Fruit fly (Drosophila melanogaster) whole organism, embryonic: ENCODE data around the gene IntS4.

Experiments used
- Bteb2 ChIP-seq: fragments of 200-800 bp; sonication (Bioruptor generic); optimal IDR thresholded peaks from 2 replicates; lab custom pipeline; 2016; ENCODE audit warnings: missing biosample characterization, missing genetic modification characterization
- C15 ChIP-seq: fragments of 200-800 bp; sonication (Bioruptor generic); IDR thresholded peaks from 3 replicates; pipeline ENCODE4 v1.3.6; 2022; ENCODE audit warnings: missing biosample characterization, missing genetic modification characterization
- CG11247 ChIP-seq: fragments of 200-800 bp; sonication (Bioruptor generic); IDR thresholded peaks from 2 replicates; pipeline ENCODE4 v1.3.6; 2022; ENCODE audit warnings: missing biosample characterization, missing genetic modification characterization
- CG13287 ChIP-seq: fragments of 200-800 bp; sonication (Bioruptor generic); IDR thresholded peaks from 2 replicates; pipeline ENCODE4 v1.3.6; 2022; ENCODE audit warnings: missing biosample characterization, missing genetic modification characterization; ENCODE audit not compliant: partially characterized antibody
- CG13624 ChIP-seq: fragments of 200-800 bp; sonication (Bioruptor generic); optimal IDR thresholded peaks from 2 replicates; lab custom pipeline; 2016; ENCODE audit warnings: missing biosample characterization, missing genetic modification characterization
- CG14667 ChIP-seq: fragments of 200-800 bp; sonication (Bioruptor generic); IDR thresholded peaks from 2 replicates; pipeline ENCODE4 v1.3.6; 2022; ENCODE audit warnings: missing biosample characterization, missing genetic modification characterization
- CG17385 ChIP-seq: fragments of 200-800 bp; sonication (Bioruptor generic); optimal IDR thresholded peaks from 3 replicates; lab custom pipeline; 2018; ENCODE audit warnings: missing biosample characterization, mild to moderate bottlenecking, missing genetic modification characterization
- CG18476 ChIP-seq: fragments of 200-800 bp; sonication (Bioruptor generic); optimal IDR thresholded peaks from 2 replicates; lab custom pipeline; 2016; ENCODE audit warnings: missing biosample characterization, mild to moderate bottlenecking, missing genetic modification characterization
- CG34376 ChIP-seq: fragments of 200-800 bp; sonication (Bioruptor generic); optimal IDR thresholded peaks from 2 replicates; lab custom pipeline; 2018; ENCODE audit warnings: missing biosample characterization, mild to moderate bottlenecking, missing genetic modification characterization
- CG3995 ChIP-seq: fragments of 200-800 bp; sonication (Bioruptor generic); optimal IDR thresholded peaks from 3 replicates; lab custom pipeline; 2016; ENCODE audit warnings: missing biosample characterization, missing genetic modification characterization
- CG4404 ChIP-seq: fragments of 200-800 bp; sonication (Bioruptor generic); IDR thresholded peaks from 2 replicates; pipeline ENCODE4 v1.3.6; 2022; ENCODE audit warnings: missing biosample characterization, missing genetic modification characterization
- CG4707 ChIP-seq: fragments of 200-800 bp; sonication (Bioruptor generic); optimal IDR thresholded peaks from 2 replicates; lab custom pipeline; 2018; ENCODE audit warnings: missing biosample characterization, mild to moderate bottlenecking, missing genetic modification characterization, moderate library complexity
- CG8089 ChIP-seq: fragments of 200-800 bp; sonication (Bioruptor generic); optimal IDR thresholded peaks from 3 replicates; lab custom pipeline; 2016; ENCODE audit warnings: missing biosample characterization, missing genetic modification characterization
- CG9215 ChIP-seq: fragments of 200-800 bp; sonication (Bioruptor generic); IDR thresholded peaks from 2 replicates; pipeline ENCODE4 v1.3.6; 2022; ENCODE audit warnings: missing biosample characterization, missing genetic modification characterization
- CG9932 ChIP-seq: fragments of 200-800 bp; sonication (Bioruptor generic); IDR thresholded peaks from 2 replicates; pipeline ENCODE4 v1.3.6; 2022; ENCODE audit warnings: missing biosample characterization, missing genetic modification characterization
- Camta ChIP-seq: fragments of 200-800 bp; sonication (Bioruptor generic); optimal IDR thresholded peaks from 2 replicates; lab custom pipeline; 2016; ENCODE audit warnings: missing biosample characterization, missing genetic modification characterization
- CrebB ChIP-seq: fragments of 200-800 bp; sonication (Bioruptor generic); optimal IDR thresholded peaks from 3 replicates; lab custom pipeline; 2018; ENCODE audit warnings: missing biosample characterization, mild to moderate bottlenecking, missing genetic modification characterization
- Dek ChIP-seq: fragments of 200-800 bp; sonication (Bioruptor generic); optimal IDR thresholded peaks from 3 replicates; lab custom pipeline; 2019; ENCODE audit warnings: missing biosample characterization, mild to moderate bottlenecking, missing genetic modification characterization, moderate library complexity
- Doc2 ChIP-seq: fragments of 200-800 bp; sonication (Bioruptor generic); IDR thresholded peaks from 2 replicates; pipeline ENCODE4 v1.3.6; 2022; ENCODE audit warnings: missing biosample characterization, missing genetic modification characterization
- Dref ChIP-seq: fragments of 200-800 bp; sonication (Bioruptor generic); IDR thresholded peaks from 2 replicates; pipeline ENCODE4 v1.3.6; 2022; ENCODE audit warnings: missing biosample characterization, missing genetic modification characterization
- Drgx ChIP-seq: fragments of 200-800 bp; sonication (Bioruptor generic); IDR thresholded peaks from 2 replicates; pipeline ENCODE4 v1.3.6; 2022; ENCODE audit warnings: missing biosample characterization, missing genetic modification characterization
- E2f2 ChIP-seq: fragments of 200-800 bp; sonication (Bioruptor generic); IDR thresholded peaks from 2 replicates; pipeline ENCODE4 v1.3.6; 2022; ENCODE audit warnings: missing biosample characterization, missing genetic modification characterization
- GATAe ChIP-seq: fragments of 200-800 bp; sonication (Bioruptor generic); conservative IDR thresholded peaks from 2 replicates; pipeline ENCODE4 v1.3.6; 2022; ENCODE audit warnings: missing biosample characterization, missing genetic modification characterization
- Hr39 ChIP-seq: fragments of >200 bp; optimal IDR thresholded peaks from 2 replicates; lab custom pipeline; 2017
- Hsf ChIP-seq: fragments of 200-800 bp; sonication (Bioruptor generic); optimal IDR thresholded peaks from 3 replicates; lab custom pipeline; 2016; ENCODE audit warnings: missing biosample characterization, missing genetic modification characterization
- Mad ChIP-seq: fragments of 200-800 bp; sonication (Bioruptor generic); optimal IDR thresholded peaks from 2 replicates; lab custom pipeline; 2016; ENCODE audit warnings: missing biosample characterization, missing genetic modification characterization
- Max ChIP-seq: fragments of 200-800 bp; sonication (Bioruptor generic); optimal IDR thresholded peaks from 2 replicates; lab custom pipeline; 2016; ENCODE audit warnings: missing biosample characterization, mild to moderate bottlenecking, missing genetic modification characterization
- Mrtf ChIP-seq: fragments of 200-800 bp; sonication (Bioruptor generic); IDR thresholded peaks from 3 replicates; pipeline ENCODE4 v1.3.6; 2022; ENCODE audit warnings: missing biosample characterization, missing genetic modification characterization
- NK7.1 ChIP-seq: fragments of 200-800 bp; sonication (Bioruptor generic); optimal IDR thresholded peaks from 3 replicates; lab custom pipeline; 2016; ENCODE audit warnings: missing biosample characterization, missing genetic modification characterization
- Pdp1 ChIP-seq, 2 experiments: fragments of 200-800 bp; sonication (Bioruptor generic); optimal IDR thresholded peaks; 3 replicates each; lab custom pipeline; 2016; ENCODE audit warnings: missing biosample characterization in 2 of 2, missing genetic modification characterization in 2 of 2, mild to moderate bottlenecking in 1 of 2, moderate library complexity in 1 of 2
- Rx ChIP-seq: fragments of 200-800 bp; sonication (Bioruptor generic); IDR thresholded peaks from 2 replicates; pipeline ENCODE4 v1.3.6; 2022; ENCODE audit warnings: missing biosample characterization, missing genetic modification characterization
- ash1 ChIP-seq: fragments of 200-800 bp; sonication (Bioruptor generic); optimal IDR thresholded peaks from 2 replicates; lab custom pipeline; 2018; ENCODE audit warnings: missing biosample characterization, mild to moderate bottlenecking, missing genetic modification characterization
- da ChIP-seq: fragments of 200-800 bp; sonication (Bioruptor generic); optimal IDR thresholded peaks from 2 replicates; lab custom pipeline; 2016; ENCODE audit warnings: missing biosample characterization, missing genetic modification characterization
- ems ChIP-seq: fragments of 200-800 bp; sonication (Bioruptor generic); optimal IDR thresholded peaks from 3 replicates; lab custom pipeline; 2016; ENCODE audit warnings: missing biosample characterization, missing genetic modification characterization
- gcm ChIP-seq: fragments of 200-800 bp; sonication (Bioruptor generic); optimal IDR thresholded peaks from 2 replicates; lab custom pipeline; 2019; ENCODE audit warnings: missing biosample characterization, mild to moderate bottlenecking, missing genetic modification characterization, moderate library complexity
- gem ChIP-seq: fragments of 200-800 bp; sonication (Bioruptor generic); optimal IDR thresholded peaks from 2 replicates; lab custom pipeline; 2019; ENCODE audit warnings: missing biosample characterization, mild to moderate bottlenecking, missing genetic modification characterization, moderate library complexity
- grn ChIP-seq: fragments of 200-800 bp; sonication (Bioruptor generic); optimal IDR thresholded peaks from 3 replicates; lab custom pipeline; 2017; ENCODE audit warnings: missing biosample characterization, missing genetic modification characterization
- gsb ChIP-seq: fragments of 200-800 bp; sonication (Bioruptor generic); IDR thresholded peaks from 2 replicates; pipeline ENCODE4 v1.3.6; 2022; ENCODE audit warnings: missing biosample characterization, missing genetic modification characterization
- hbn ChIP-seq: fragments of 200-800 bp; sonication (Bioruptor generic); IDR thresholded peaks from 2 replicates; pipeline ENCODE4 v1.3.6; 2022; ENCODE audit warnings: missing biosample characterization, missing genetic modification characterization; ENCODE audit not compliant: partially characterized antibody
- lola ChIP-seq, 3 experiments: fragments of >200 bp in 2 of 3; fragments of 200-800 bp in 1 of 3; sonication (Bioruptor generic) in 1 of 3; optimal IDR thresholded peaks; 2 replicates each; lab custom pipeline; 2017 to 2019; ENCODE audit warnings: missing biosample characterization in 3 of 3, missing genetic modification characterization in 3 of 3, mild to moderate bottlenecking in 1 of 3, moderate library complexity in 1 of 3
- lov ChIP-seq, 2 experiments: fragments of 200-800 bp in 1 of 2; fragments of >200 bp in 1 of 2; sonication (Bioruptor generic) in 1 of 2; IDR thresholded peaks in 1 of 2; optimal IDR thresholded peaks in 1 of 2; 2 replicates in 1 of 2; 3 replicates in 1 of 2; pipeline versions ENCODE4 v1.3.6 to Lab custom; 2017 to 2022; ENCODE audit warnings: missing biosample characterization in 1 of 2, missing genetic modification characterization in 1 of 2
- maf-S ChIP-seq: fragments of 200-800 bp; sonication (Bioruptor generic); optimal IDR thresholded peaks from 2 replicates; lab custom pipeline; 2016; ENCODE audit warnings: missing biosample characterization, missing genetic modification characterization
- mirr ChIP-seq: fragments of 200-800 bp; sonication (Bioruptor generic); optimal IDR thresholded peaks from 3 replicates; lab custom pipeline; 2018; ENCODE audit warnings: missing biosample characterization, mild to moderate bottlenecking, missing genetic modification characterization
- nau ChIP-seq: fragments of 200-800 bp; sonication (Bioruptor generic); optimal IDR thresholded peaks from 3 replicates; lab custom pipeline; 2017; ENCODE audit warnings: missing biosample characterization, mild to moderate bottlenecking, missing genetic modification characterization, missing genetic modification reagents
- otp ChIP-seq: fragments of 200-800 bp; sonication (Bioruptor generic); IDR thresholded peaks from 3 replicates; pipeline ENCODE4, ENCODE4 v1.3.6; 2022; ENCODE audit warnings: missing biosample characterization, missing genetic modification characterization
- pfk ChIP-seq: fragments of 200-800 bp; sonication (Bioruptor generic); optimal IDR thresholded peaks from 2 replicates; lab custom pipeline; 2018; ENCODE audit warnings: missing biosample characterization, mild to moderate bottlenecking, missing genetic modification characterization, moderate library complexity
- ro ChIP-seq: fragments of 200-800 bp; sonication (Bioruptor generic); IDR thresholded peaks from 2 replicates; pipeline ENCODE4 v1.3.6; 2022; ENCODE audit warnings: missing biosample characterization, missing genetic modification characterization
- sim ChIP-seq: fragments of 200-800 bp; sonication (Bioruptor generic); IDR thresholded peaks from 2 replicates; pipeline ENCODE4 v1.3.6; 2022; ENCODE audit warnings: missing biosample characterization, missing genetic modification characterization
- slbo ChIP-seq: fragments of 200-800 bp; sonication (Bioruptor generic); IDR thresholded peaks from 2 replicates; pipeline ENCODE4 v1.3.6; 2022; ENCODE audit warnings: missing biosample characterization, missing genetic modification characterization
- sqz ChIP-seq: fragments of 200-800 bp; sonication (Bioruptor generic); optimal IDR thresholded peaks from 3 replicates; lab custom pipeline; 2018; ENCODE audit warnings: missing biosample characterization, mild to moderate bottlenecking, missing genetic modification characterization
- trh ChIP-seq: fragments of 200-800 bp; sonication (Bioruptor generic); optimal IDR thresholded peaks from 2 replicates; lab custom pipeline; 2016; ENCODE audit warnings: missing biosample characterization, missing genetic modification characterization
- vvl ChIP-seq: fragments of 200-800 bp; sonication (Bioruptor generic); IDR thresholded peaks from 2 replicates; pipeline ENCODE4 v1.3.6; 2022; ENCODE audit warnings: missing biosample characterization, missing genetic modification characterization

The IntS4 gene

DNA sequence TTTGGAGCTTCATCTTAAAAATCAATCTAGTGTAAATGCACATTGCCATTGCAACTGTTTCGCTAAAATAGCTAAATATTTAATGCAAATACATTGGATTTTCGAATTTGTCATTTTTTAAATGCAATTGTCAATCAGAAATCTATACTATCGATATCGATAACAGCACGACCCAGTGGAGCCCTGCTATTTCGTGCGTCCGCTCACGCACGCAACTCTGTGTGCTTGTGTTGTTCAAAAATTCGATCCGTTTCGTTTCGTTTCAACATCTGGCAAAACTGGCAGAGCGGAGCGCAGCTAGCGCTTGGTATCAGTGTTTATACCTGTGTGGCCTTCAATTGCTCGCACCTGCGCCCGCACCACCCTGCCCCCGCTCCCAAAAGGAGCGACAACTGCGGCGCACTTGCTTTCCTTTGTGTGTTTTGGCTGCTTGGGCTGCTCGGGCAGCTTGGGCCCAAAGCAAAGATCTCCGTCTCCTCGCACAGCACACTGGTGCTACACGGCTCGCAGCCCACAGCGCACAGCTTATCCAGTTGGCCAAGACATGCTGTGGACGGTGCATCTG is 30.1 kb upstream of the IntS4 start, which contains the start of gene CG12081 (continued):
- TF ChIP-seq gem (tag; lab: Kevin White, UChicago) (no peak), CG4404 (GFP tag; lab: Robert Waterston, UW) (no peak), CG8089 (GFP tag; lab: Kevin White, UChicago) (no peak), lola (GFP tag; optimal IDR thresholded peaks at IDR 0.05; lab: Kevin White, UChicago) (no peak), CG14667 (no peak), da (GFP tag; lab: Kevin White, UChicago) (no peak), Mrtf (no peak), ash1 (GFP tag; lab: Kevin White, UChicago) (no peak), Hr39 (lab: Kevin White, UChicago) (no peak), pfk (GFP tag; lab: Kevin White, UChicago) (peak; percentile 96), CrebB (no peak), CG17385 (no peak), CG34376 (GFP tag; lab: Kevin White, UChicago) (no peak), C15 (GFP tag; lab: Robert Waterston, UW) (no peak), CG9215 (no peak), slbo (GFP tag; lab: Robert Waterston, UW) (no peak), NK7.1 (GFP tag; lab: Kevin White, UChicago) (no peak), Hsf (GFP tag; lab: Kevin White, UChicago) (no peak), Max (GFP tag; lab: Kevin White, UChicago) (no peak), CG11247 (no peak), Mad (no peak), ro (GFP tag; lab: Robert Waterston, UW) (no peak), Dek (tag; lab: Kevin White, UChicago) (peak; percentile 7), gsb (no peak), lov (optimal IDR thresholded peaks at IDR 0.05; lab: Kevin White, UChicago) (no peak), lov (GFP tag; IDR thresholded peaks at IDR 0.05; lab: Robert Waterston, UW) (no peak), nau (GFP tag; lab: Kevin White, UChicago) (no peak), hbn (GFP tag; lab: Robert Waterston, UW) (peak; percentile 85), CG9932 (GFP tag; lab: Robert Waterston, UW) (peak; percentile 38; the same call in 1 of the 2 replicates), GATAe (GFP tag; lab: Robert Waterston, UW) (no peak), sim (GFP tag; lab: Robert Waterston, UW) (no peak), E2f2 (GFP tag; lab: Robert Waterston, UW) (peak; percentile 75), Camta (GFP tag; lab: Kevin White, UChicago) (no peak), Rx (GFP tag; lab: Robert Waterston, UW) (no peak), CG13287 (GFP tag; lab: Robert Waterston, UW) (peak; percentile 92), CG4707 (no peak), grn (GFP tag; lab: Kevin White, UChicago) (no peak), CG18476 (no peak), CG13624 (GFP tag; lab: Kevin White, UChicago) (peak; percentile 23), Bteb2 (no peak), Doc2 (GFP tag; lab: Robert Waterston, UW) (no peak), gcm (GFP tag; lab: Kevin White, UChicago) (no peak), Dref (GFP tag; lab: Robert Waterston, UW) (peak; percentile 89), ems (GFP tag; lab: Kevin White, UChicago) (no peak), vvl (GFP tag; lab: Robert Waterston, UW) (0 out of 2 replicates have a peak, but pooled peaks have one; percentile 40), Pdp1 (GFP tag; optimal IDR thresholded peaks at IDR 0.05; lab: Kevin White, UChicago) (peak in 1 of 2 experiments; percentile 11), maf-S (GFP tag; lab: Kevin White, UChicago) (no peak), otp (no peak), Drgx (GFP tag; lab: Robert Waterston, UW) (no peak), sqz (GFP tag; lab: Kevin White, UChicago) (no peak), CG3995 (GFP tag; lab: Kevin White, UChicago) (no peak), mirr (GFP tag; lab: Kevin White, UChicago) (no peak), trh (no peak)
